Fruit fly (Drosophila melanogaster): ENCODE results near the gene corto.

DNA sequence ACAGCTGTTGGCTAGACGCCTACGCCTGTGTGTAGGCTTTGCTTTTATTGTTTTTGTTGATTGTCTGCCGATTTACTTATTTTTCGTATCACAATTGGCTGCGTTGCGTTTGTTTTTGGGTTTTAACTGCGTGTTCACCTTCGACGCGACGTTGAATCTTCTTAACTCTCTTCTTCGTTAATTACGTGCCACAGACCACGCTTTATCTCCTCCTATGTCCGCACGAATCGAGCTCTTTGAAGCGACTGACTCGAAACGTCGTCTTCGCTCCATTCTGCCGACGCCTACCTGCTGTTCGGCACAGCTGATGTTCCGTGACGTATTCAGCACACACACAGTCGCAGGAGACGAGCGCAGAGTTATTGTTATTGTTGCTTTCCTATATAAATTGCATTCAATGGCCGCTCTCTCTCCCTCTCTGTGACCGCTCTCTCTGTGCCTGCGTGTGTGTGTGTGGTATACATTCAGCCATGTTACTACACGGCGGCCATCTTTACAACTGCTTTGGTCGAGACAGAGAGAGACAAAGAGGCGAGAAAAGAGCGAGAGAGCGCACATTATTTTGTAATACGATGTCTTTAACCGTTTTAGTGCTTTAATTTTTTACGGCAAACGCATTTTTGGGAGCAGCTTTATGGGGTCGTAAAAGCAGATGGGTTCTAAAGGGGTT lies at the start of gene corto:
- peak; percentile 15 for TF ChIP-seq CG11617 (GFP tag; optimal IDR thresholded peaks at IDR 0.05)
- TF ChIP-seq Clk (GFP tag; optimal IDR thresholded peaks at IDR 0.05) = no peak
- no peak for TF ChIP-seq CG14711 (tag; optimal IDR thresholded peaks at IDR 0.05)
- TF ChIP-seq kay (GFP tag; ENCODE audit: borderline replicate concordance) = no peak
